Worm (Caenorhabditis elegans) whole organism, midembryonic: ENCODE measurements around the gene frm-7.

Experiments used
- T22C8.4 ChIP-seq: fragments of 200-800 bp; sonication (Bioruptor generic); IDR thresholded peaks from 2 replicates; pipeline ENCODE4 v1.3.6; 2022; ENCODE audit warnings: missing genetic modification characterization, missing compliant biosample characterization
- cog-1 ChIP-seq: sonication (generic microtip); optimal IDR thresholded peaks from 2 replicates; lab custom pipeline; 2016; ENCODE audit warnings: missing genetic modification characterization, missing compliant biosample characterization
- med-1 ChIP-seq: sonication (generic microtip); optimal IDR thresholded peaks from 2 replicates; lab custom pipeline; 2017; ENCODE audit warnings: missing genetic modification characterization, mild to moderate bottlenecking, missing compliant biosample characterization, antibody characterized with exemption, missing genetic modification reagents; ENCODE audit not compliant: insufficient read depth
- ref-1 ChIP-seq: fragments of 200-800 bp; sonication (Bioruptor generic); conservative IDR thresholded peaks from 2 replicates; pipeline ENCODE4 v1.3.6; 2022; ENCODE audit warnings: missing genetic modification reagents, missing genetic modification characterization, missing compliant biosample characterization

ce11 chrV:12258922-12259321 is 43.4 kb upstream of the frm-7 start, which contains the start of gene ugt-56:
- TF ChIP-seq T22C8.4 (GFP tag; lab: Robert Waterston, UW) = no peak
- TF ChIP-seq med-1 = no peak
- TF ChIP-seq ref-1 (GFP tag; lab: Robert Waterston, UW) = no peak
- TF ChIP-seq cog-1 = no peak
